Fruit fly (Drosophila melanogaster) whole organism, pupa: ENCODE results near the gene CG43062.

Experiments used
- CG32121 ChIP-seq: fragments of 200-800 bp; sonication (Bioruptor generic); IDR thresholded peaks from 2 replicates; pipeline ENCODE4 v1.3.6; 2022; ENCODE audit warnings: missing biosample characterization, missing genetic modification characterization
- CG34367 ChIP-seq: fragments of 200-800 bp; sonication (Bioruptor generic); optimal IDR thresholded peaks from 2 replicates; lab custom pipeline; 2018; ENCODE audit warnings: missing biosample characterization, mild to moderate bottlenecking, missing genetic modification characterization
- Pif1A ChIP-seq: fragments of 200-800 bp; sonication (Bioruptor generic); optimal IDR thresholded peaks from 3 replicates; lab custom pipeline; 2016; ENCODE audit warnings: missing biosample characterization, missing genetic modification characterization
- Pif1B ChIP-seq: fragments of 200-800 bp; sonication (Bioruptor generic); optimal IDR thresholded peaks from 3 replicates; lab custom pipeline; 2016; ENCODE audit warnings: missing biosample characterization, missing genetic modification characterization
- gl ChIP-seq: fragments of 200-800 bp; sonication (Bioruptor generic); optimal IDR thresholded peaks from 2 replicates; lab custom pipeline; 2018; ENCODE audit warnings: missing biosample characterization, mild to moderate bottlenecking, missing genetic modification characterization

- TF ChIP-seq Pif1B (GFP tag; lab: Kevin White, UChicago) (no peak), gl (no peak), CG34367 (tag; lab: Kevin White, UChicago) (no peak), CG32121 (no peak), Pif1A (GFP tag; lab: Kevin White, UChicago) (no peak)
Measured at dm6 chr3R:11741730-11742203, 8.4 kb upstream of the CG43062 start, which contains the start of the genes Blm and CG14722.
